Worm (Caenorhabditis elegans): ENCODE data around the gene nspb-9.

nspb-9 gene

ce11 chrII:14580549-14580948 is at the start of gene nspb-9, which contains the start of gene nspb-8:
Gene nspb-9, plus strand, starts transcription at chrII:14580859.
Gene nspb-8, minus strand, starts transcription at chrII:14580649.
- no peak for TF ChIP-seq ceh-13 (GFP tag; optimal IDR thresholded peaks at IDR 0.05)
- TF ChIP-seq tbx-37 (GFP tag; conservative IDR thresholded peaks at IDR 0.05) = no peak

- TF ChIP-seq ceh-13 (GFP tag; optimal IDR thresholded peaks at IDR 0.05) (no peak), hmbx-1 (tag; optimal IDR thresholded peaks at IDR 0.05) (no peak), ceh-36 (tag; optimal IDR thresholded peaks at IDR 0.05) (no peak), pes-1 (GFP tag; IDR thresholded peaks at IDR 0.05) (no peak), tbx-11 (GFP tag; IDR thresholded peaks at IDR 0.05) (no peak), tbx-37 (GFP tag; conservative IDR thresholded peaks at IDR 0.05) (no peak), tra-4 (tag; optimal IDR thresholded peaks at IDR 0.05) (no peak), aly-1 (tag; optimal IDR thresholded peaks at IDR 0.05) (no peak), F13C5.2 (tag; optimal IDR thresholded peaks at IDR 0.05) (no peak), ama-1 (optimal IDR thresholded peaks at IDR 0.05) (no peak), hnd-1 (tag; optimal IDR thresholded peaks at IDR 0.05) (no peak), scrt-1 (GFP tag; IDR thresholded peaks at IDR 0.05) (no peak), sea-1 (GFP tag; conservative IDR thresholded peaks at IDR 0.05) (no peak), ets-7 (tag; optimal IDR thresholded peaks at IDR 0.05) (no peak), B0310.2 (tag; optimal IDR thresholded peaks at IDR 0.05) (no peak), flt-1 (GFP tag; IDR thresholded peaks at IDR 0.05) (no peak)
Observed at ce11 chrII:14534000-14534399, 46.7 kb upstream of the nspb-9 start, which contains the start of gene C04H5.1. Gene C04H5.1, plus strand, starts transcription at chrII:14534300.

- TF ChIP-seq hnd-1 (tag; optimal IDR thresholded peaks at IDR 0.05) (no peak), ceh-13 (GFP tag; optimal IDR thresholded peaks at IDR 0.05) (no peak), ama-1 (optimal IDR thresholded peaks at IDR 0.05) (no peak), B0310.2 (tag; optimal IDR thresholded peaks at IDR 0.05) (no peak), F13C5.2 (tag; optimal IDR thresholded peaks at IDR 0.05) (no peak), pes-1 (GFP tag; IDR thresholded peaks at IDR 0.05) (no peak), ceh-36 (tag; optimal IDR thresholded peaks at IDR 0.05) (no peak), ets-7 (tag; optimal IDR thresholded peaks at IDR 0.05) (no peak), flt-1 (GFP tag; IDR thresholded peaks at IDR 0.05) (no peak), tbx-11 (GFP tag; IDR thresholded peaks at IDR 0.05) (no peak), tra-4 (tag; optimal IDR thresholded peaks at IDR 0.05) (no peak), scrt-1 (GFP tag; IDR thresholded peaks at IDR 0.05) (no peak), tbx-37 (GFP tag; conservative IDR thresholded peaks at IDR 0.05) (no peak), hmg-4 (GFP tag; optimal IDR thresholded peaks at IDR 0.05) (no peak)
Observed at ce11 chrII:14537728-14538127, 42.9 kb upstream of the nspb-9 start, which contains the start of the genes clec-147 and C04H5.7. Gene clec-147, minus strand, starts transcription at chrII:14537828. Gene C04H5.7, plus strand, starts transcription at chrII:14537946.

ce11 chrII:14540551-14540950 is 40.1 kb upstream of the nspb-9 start:
- TF ChIP-seq F13C5.2 (tag; optimal IDR thresholded peaks at IDR 0.05) (no peak), scrt-1 (GFP tag; IDR thresholded peaks at IDR 0.05) (no peak), ets-7 (tag; optimal IDR thresholded peaks at IDR 0.05) (no peak), pes-1 (GFP tag; IDR thresholded peaks at IDR 0.05) (no peak), aly-1 (tag; optimal IDR thresholded peaks at IDR 0.05) (no peak), tbx-11 (GFP tag; IDR thresholded peaks at IDR 0.05) (no peak), hnd-1 (tag; optimal IDR thresholded peaks at IDR 0.05) (no peak), ama-1 (optimal IDR thresholded peaks at IDR 0.05) (no peak), ceh-36 (tag; optimal IDR thresholded peaks at IDR 0.05) (no peak), tbx-37 (GFP tag; conservative IDR thresholded peaks at IDR 0.05) (no peak)

ce11 chrII:14548691-14549090 is 32.0 kb upstream of the nspb-9 start, which contains the start of gene gcy-29:
Gene gcy-29, minus strand, starts transcription at chrII:14548791.
- TF ChIP-seq scrt-1 (GFP tag; IDR thresholded peaks at IDR 0.05) = no peak
- TF ChIP-seq tra-4 (tag; optimal IDR thresholded peaks at IDR 0.05) = no peak
- no peak for TF ChIP-seq aly-1 (tag; optimal IDR thresholded peaks at IDR 0.05)
- TF ChIP-seq tbx-37 (GFP tag; conservative IDR thresholded peaks at IDR 0.05) = no peak
- no peak for TF ChIP-seq hmg-4 (GFP tag; optimal IDR thresholded peaks at IDR 0.05)
- TF ChIP-seq ceh-13 (GFP tag; optimal IDR thresholded peaks at IDR 0.05) = no peak
- TF ChIP-seq tbx-11 (GFP tag; IDR thresholded peaks at IDR 0.05) = no peak
- no peak for TF ChIP-seq B0310.2 (tag; optimal IDR thresholded peaks at IDR 0.05)
- no peak for TF ChIP-seq hmbx-1 (tag; optimal IDR thresholded peaks at IDR 0.05)
- no peak for TF ChIP-seq sea-1 (GFP tag; conservative IDR thresholded peaks at IDR 0.05)
- TF ChIP-seq F13C5.2 (tag; optimal IDR thresholded peaks at IDR 0.05) = no peak
- TF ChIP-seq hnd-1 (tag; optimal IDR thresholded peaks at IDR 0.05) = no peak
- TF ChIP-seq ama-1 (optimal IDR thresholded peaks at IDR 0.05) = no peak
- no peak for TF ChIP-seq ets-7 (tag; optimal IDR thresholded peaks at IDR 0.05)
- no peak for TF ChIP-seq ceh-36 (tag; optimal IDR thresholded peaks at IDR 0.05)
- no peak for TF ChIP-seq flt-1 (GFP tag; IDR thresholded peaks at IDR 0.05)
- no peak for TF ChIP-seq pes-1 (GFP tag; IDR thresholded peaks at IDR 0.05)

- no peak for TF ChIP-seq scrt-1 (GFP tag; IDR thresholded peaks at IDR 0.05)
- TF ChIP-seq aly-1 (tag; optimal IDR thresholded peaks at IDR 0.05) = no peak
- TF ChIP-seq hmg-4 (GFP tag; optimal IDR thresholded peaks at IDR 0.05) = no peak
- TF ChIP-seq flt-1 (GFP tag; IDR thresholded peaks at IDR 0.05) = no peak
- TF ChIP-seq sea-1 (GFP tag; conservative IDR thresholded peaks at IDR 0.05) = no peak
- no peak for TF ChIP-seq tbx-37 (GFP tag; conservative IDR thresholded peaks at IDR 0.05)
- TF ChIP-seq F13C5.2 (tag; optimal IDR thresholded peaks at IDR 0.05) = no peak
- no peak for TF ChIP-seq ceh-13 (GFP tag; optimal IDR thresholded peaks at IDR 0.05)
- TF ChIP-seq tbx-11 (GFP tag; IDR thresholded peaks at IDR 0.05) = no peak
- TF ChIP-seq tra-4 (tag; optimal IDR thresholded peaks at IDR 0.05) = no peak
- TF ChIP-seq ceh-36 (tag; optimal IDR thresholded peaks at IDR 0.05) = no peak
- TF ChIP-seq ets-7 (tag; optimal IDR thresholded peaks at IDR 0.05) = no peak
- no peak for TF ChIP-seq B0310.2 (tag; optimal IDR thresholded peaks at IDR 0.05)
Observed at ce11 chrII:14550613-14551012, 30.0 kb upstream of the nspb-9 start, which contains the start of gene nlp-41. Gene nlp-41, plus strand, starts transcription at chrII:14550913.

ce11 chrII:14555019-14555418 is 25.6 kb upstream of the nspb-9 start:
- TF ChIP-seq pes-1 (GFP tag; IDR thresholded peaks at IDR 0.05) = no peak
- TF ChIP-seq tra-4 (tag; optimal IDR thresholded peaks at IDR 0.05) = no peak
- TF ChIP-seq ets-7 (tag; optimal IDR thresholded peaks at IDR 0.05) = no peak
- TF ChIP-seq tbx-11 (GFP tag; IDR thresholded peaks at IDR 0.05) = no peak
- no peak for TF ChIP-seq ama-1 (optimal IDR thresholded peaks at IDR 0.05)
- no peak for TF ChIP-seq B0310.2 (tag; optimal IDR thresholded peaks at IDR 0.05)
- TF ChIP-seq hnd-1 (tag; optimal IDR thresholded peaks at IDR 0.05) = no peak
- TF ChIP-seq aly-1 (tag; optimal IDR thresholded peaks at IDR 0.05) = no peak
- TF ChIP-seq tbx-37 (GFP tag; conservative IDR thresholded peaks at IDR 0.05) = no peak
- no peak for TF ChIP-seq scrt-1 (GFP tag; IDR thresholded peaks at IDR 0.05)
- TF ChIP-seq flt-1 (GFP tag; IDR thresholded peaks at IDR 0.05) = no peak

Measured in whole organism, early embryonic.